Worm (Caenorhabditis elegans): ENCODE measurements around the gene msp-57.
A peak's percentile ranks its signal among the peaks of the same experiment; 100 is the strongest.
"Not testable (repeated sequence)": the region's sequence is repeated elsewhere in the genome, so short reads cannot be mapped to it uniquely, and the experiment has no call there.

Gene msp-57

ce11 chrIV:5089795-5090528 lies 27.6 kb downstream of the msp-57 start:
- TF ChIP-seq dmd-6 (GFP tag; IDR thresholded peaks at IDR 0.05) (peak; percentile 27; the same call in 1 of the 2 replicates), daf-16 (tag; optimal IDR thresholded peaks at IDR 0.05) (peak; percentile 66), duxl-1 (tag; optimal IDR thresholded peaks at IDR 0.05; ENCODE audit: poor library complexity) (peak; percentile 30), arid-1 (GFP tag; conservative IDR thresholded peaks at IDR 0.05) (peak; percentile 34; the same call in 1 of the 2 replicates), mes-2 (tag; optimal IDR thresholded peaks at IDR 0.05; ENCODE audit: poor library complexity, severe bottlenecking) (peak; percentile 46), aha-1 (tag) (peak; percentile 30), nhr-28 (tag; optimal IDR thresholded peaks at IDR 0.05) (peak; percentile 21), pqm-1 (tag; optimal IDR thresholded peaks at IDR 0.05) (peak; percentile 62), hmg-1.1 (GFP tag; IDR thresholded peaks at IDR 0.05) (0 out of 2 replicates have a peak, but pooled peaks have one; percentile 29), mep-1 (tag; optimal IDR thresholded peaks at IDR 0.05) (peak; percentile 12), hlh-11 (tag; optimal IDR thresholded peaks at IDR 0.05) (peak; percentile 57), lsy-2 (tag; optimal IDR thresholded peaks at IDR 0.05) (peak in 1 of 2 experiments; percentile 78), snpc-1.2 (GFP tag; IDR thresholded peaks at IDR 0.05) (peak; percentile 86), egl-43 (GFP tag; IDR thresholded peaks at IDR 0.05) (peak; percentile 9; the same call in 1 of the 2 replicates), dve-1 (tag; optimal IDR thresholded peaks at IDR 0.05; ENCODE audit: insufficient read depth) (peak; percentile 30), lin-38 (GFP tag; IDR thresholded peaks at IDR 0.05) (peak; percentile 76)
- not testable (repeated sequence) for TF ChIP-seq daf-16 (GFP tag; optimal IDR thresholded peaks at IDR 0.05)

- TF ChIP-seq zfp-2 (tag; optimal IDR thresholded peaks at IDR 0.05) (no peak), mdt-29 (GFP tag; IDR thresholded peaks at IDR 0.05) (no peak), arid-1 (GFP tag; conservative IDR thresholded peaks at IDR 0.05) (0 out of 2 replicates have a peak, but pooled peaks have one; percentile 34), dpl-1 (GFP tag; optimal IDR thresholded peaks at IDR 0.05) (peak; percentile 52), set-16 (GFP tag; IDR thresholded peaks at IDR 0.05) (no peak), daf-16 (GFP tag; optimal IDR thresholded peaks at IDR 0.05) (no peak), daf-16 (tag; optimal IDR thresholded peaks at IDR 0.05) (no peak), lir-3 (tag; optimal IDR thresholded peaks at IDR 0.05) (no peak), R02D3.7 (tag; optimal IDR thresholded peaks at IDR 0.05) (no peak), nhr-76 (tag; optimal IDR thresholded peaks at IDR 0.05) (no peak), T26A8.4 (GFP tag; IDR thresholded peaks at IDR 0.05) (no peak), dve-1 (tag; optimal IDR thresholded peaks at IDR 0.05; ENCODE audit: insufficient read depth) (no peak), nhr-237 (tag; optimal IDR thresholded peaks at IDR 0.05) (no peak), nhr-111 (GFP tag; optimal IDR thresholded peaks at IDR 0.05) (no peak), nhr-41 (GFP tag; IDR thresholded peaks at IDR 0.05) (no peak), unc-62 (GFP tag; optimal IDR thresholded peaks at IDR 0.05 in 1 of 2) (peak in 1 of 2 experiments; percentile 37), unc-62 (tag; optimal IDR thresholded peaks at IDR 0.05) (no peak), unc-130 (GFP tag; optimal IDR thresholded peaks at IDR 0.05) (no peak), aha-1 (tag) (peak; percentile 93), daf-8 (GFP tag; IDR thresholded peaks at IDR 0.05) (no peak), zip-2 (tag; optimal IDR thresholded peaks at IDR 0.05) (no peak), snpc-1.2 (GFP tag; IDR thresholded peaks at IDR 0.05) (peak; percentile 59; the same call in 1 of the 2 replicates), duxl-1 (tag; optimal IDR thresholded peaks at IDR 0.05; ENCODE audit: poor library complexity) (no peak), sdz-12 (GFP tag; optimal IDR thresholded peaks at IDR 0.05) (no peak), fos-1 (tag; optimal IDR thresholded peaks at IDR 0.05) (no peak), lsy-2 (tag; optimal IDR thresholded peaks at IDR 0.05) (peak; percentile 85 to 99), nhr-42 (GFP tag; IDR thresholded peaks at IDR 0.05) (no peak), madf-5 (GFP tag; IDR thresholded peaks at IDR 0.05) (no peak), T20F7.1 (GFP tag; optimal IDR thresholded peaks at IDR 0.05) (peak; percentile 2), lin-15B (tag; optimal IDR thresholded peaks at IDR 0.05) (no peak), ztf-11 (tag; optimal IDR thresholded peaks at IDR 0.05) (no peak), madf-9 (GFP tag; conservative IDR thresholded peaks at IDR 0.05) (no peak), hmg-1.1 (GFP tag; IDR thresholded peaks at IDR 0.05) (no peak), lin-39 (tag; optimal IDR thresholded peaks at IDR 0.05) (no peak), lin-38 (GFP tag; IDR thresholded peaks at IDR 0.05) (peak; percentile 34), rbr-2 (tag; optimal IDR thresholded peaks at IDR 0.05) (peak; percentile 3), nhr-102 (tag; optimal IDR thresholded peaks at IDR 0.05) (no peak), D1046.2 (GFP tag; IDR thresholded peaks at IDR 0.05) (no peak)
These were observed 28.8 kb downstream of the msp-57 start, which contains the start of the genes snpn-1 and C02B10.4 for ce11 chrIV:5090993-5091793. TSS of gene snpn-1 (minus strand) at chrIV:5091043. TSS of gene C02B10.4 (plus strand) at chrIV:5091586.
